Worm (Caenorhabditis elegans): Measurements from ENCODE around the gene sip-1.

The sip-1 gene

ce11 chrIII:10503753-10504152 is 2.8 kb downstream of the sip-1 start, which contains the start of gene rab-33:
Gene rab-33 (minus strand): TSS chrIII:10503853.
- TF ChIP-seq mec-3 (tag; optimal IDR thresholded peaks at IDR 0.05; ENCODE audit: borderline replicate concordance): no peak
- no peak for TF ChIP-seq zip-5 (tag; optimal IDR thresholded peaks at IDR 0.05)
- TF ChIP-seq Y22D7AL.16 (tag; optimal IDR thresholded peaks at IDR 0.05): no peak
- no peak for TF ChIP-seq pqm-1 (tag; optimal IDR thresholded peaks at IDR 0.05)
- TF ChIP-seq ceh-9 (tag; optimal IDR thresholded peaks at IDR 0.05): no peak
- no peak for TF ChIP-seq rnt-1 (tag; optimal IDR thresholded peaks at IDR 0.05)
- no peak for TF ChIP-seq elt-2 (tag; optimal IDR thresholded peaks at IDR 0.05)
- no peak for TF ChIP-seq lin-11 (tag; optimal IDR thresholded peaks at IDR 0.05)
- no peak for TF ChIP-seq hlh-6 (tag; optimal IDR thresholded peaks at IDR 0.05)
- TF ChIP-seq pag-3 (tag; optimal IDR thresholded peaks at IDR 0.05; ENCODE audit: borderline replicate concordance): no peak
- TF ChIP-seq unc-42 (tag; optimal IDR thresholded peaks at IDR 0.05): no peak
- TF ChIP-seq ztf-16 (tag; optimal IDR thresholded peaks at IDR 0.05): no peak
- TF ChIP-seq hlh-15 (tag; optimal IDR thresholded peaks at IDR 0.05): no peak
- TF ChIP-seq nfya-1 (tag; optimal IDR thresholded peaks at IDR 0.05): no peak
- no peak for TF ChIP-seq ceh-30 (tag; optimal IDR thresholded peaks at IDR 0.05)
- no peak for TF ChIP-seq ceh-22 (tag; optimal IDR thresholded peaks at IDR 0.05)
- TF ChIP-seq pax-1 (tag; optimal IDR thresholded peaks at IDR 0.05): no peak
- no peak for TF ChIP-seq dve-1 (tag; optimal IDR thresholded peaks at IDR 0.05)

ce11 chrIII:10488052-10488451 is 18.5 kb downstream of the sip-1 start, which contains the start of gene ptr-25:
Gene ptr-25 (plus strand): TSS chrIII:10488124.
- TF ChIP-seq ceh-2 (tag; optimal IDR thresholded peaks at IDR 0.05) (no peak), pha-2 (tag; optimal IDR thresholded peaks at IDR 0.05) (no peak), lin-11 (tag; optimal IDR thresholded peaks at IDR 0.05) (no peak), rnt-1 (tag; optimal IDR thresholded peaks at IDR 0.05) (no peak), Y22D7AL.16 (tag; optimal IDR thresholded peaks at IDR 0.05) (no peak), ceh-30 (tag; optimal IDR thresholded peaks at IDR 0.05) (no peak), dmd-4 (tag; optimal IDR thresholded peaks at IDR 0.05; ENCODE audit: borderline replicate concordance) (no peak), F13H6.1 (tag; optimal IDR thresholded peaks at IDR 0.05) (no peak), elt-4 (tag; optimal IDR thresholded peaks at IDR 0.05) (no peak), ceh-45 (GFP tag; IDR thresholded peaks at IDR 0.05) (no peak), hlh-30 (tag; optimal IDR thresholded peaks at IDR 0.05; ENCODE audit: insufficient read depth) (no peak), tbx-2 (tag; optimal IDR thresholded peaks at IDR 0.05) (no peak), C08G9.2 (tag; optimal IDR thresholded peaks at IDR 0.05) (no peak), che-1 (tag; optimal IDR thresholded peaks at IDR 0.05) (no peak), madf-2 (tag; optimal IDR thresholded peaks at IDR 0.05) (no peak), ahr-1 (tag; optimal IDR thresholded peaks at IDR 0.05) (no peak), ceh-19 (GFP tag; optimal IDR thresholded peaks at IDR 0.05) (no peak), nhr-232 (tag; optimal IDR thresholded peaks at IDR 0.05) (no peak), K09A11.1 (tag; optimal IDR thresholded peaks at IDR 0.05; ENCODE audit: insufficient read depth) (no peak)

- TF ChIP-seq K02D7.2 (tag; optimal IDR thresholded peaks at IDR 0.05) (no peak), ahr-1 (tag; optimal IDR thresholded peaks at IDR 0.05) (no peak), ceh-48 (tag; optimal IDR thresholded peaks at IDR 0.05) (no peak), npax-4 (tag; optimal IDR thresholded peaks at IDR 0.05) (no peak), fkh-6 (tag; optimal IDR thresholded peaks at IDR 0.05) (no peak), ets-4 (tag; optimal IDR thresholded peaks at IDR 0.05) (no peak), ceh-31 (tag; optimal IDR thresholded peaks at IDR 0.05) (no peak), lin-11 (tag; optimal IDR thresholded peaks at IDR 0.05) (no peak), unc-55 (GFP tag; optimal IDR thresholded peaks at IDR 0.05) (no peak), pros-1 (tag; optimal IDR thresholded peaks at IDR 0.05) (no peak), C08G9.2 (tag; optimal IDR thresholded peaks at IDR 0.05) (no peak), nhr-232 (tag; optimal IDR thresholded peaks at IDR 0.05) (no peak), pat-9 (tag; optimal IDR thresholded peaks at IDR 0.05) (no peak), hlh-6 (tag; optimal IDR thresholded peaks at IDR 0.05) (no peak), lim-6 (tag; optimal IDR thresholded peaks at IDR 0.05) (no peak)
These were observed 20.1 kb downstream of the sip-1 start for ce11 chrIII:10486455-10486854.

Data from whole organism, late embryonic.